In genomic region chrX:955873-956272, dm6 we compare ENCODE assay signal across 1 fruit fly cellular context.
TF ChIP-seq lines count a peak whose summit lies in the region.

No protein-coding gene starts in this region.

TF ChIP-seq in whole organism, embryonic, 481 proteins besides CTCF, POLR2A, EP300 and RAD21 (continued from another document and continues in another):
- TF ChIP-seq Xrp1 (GFP tag; IDR thresholded peaks at IDR 0.05; lab: Robert Waterston, UW) (peak; percentile 54; the same call in 1 of the 2 replicates), CG2889 (GFP tag; IDR thresholded peaks at IDR 0.05; lab: Robert Waterston, UW) (no peak), lilli (GFP tag; optimal IDR thresholded peaks at IDR 0.05; lab: Kevin White, UChicago) (peak; percentile 62), CG11085 (GFP tag; IDR thresholded peaks at IDR 0.05; lab: Robert Waterston, UW) (peak; percentile 31; the same call in 1 of the 2 replicates), nerfin-2 (GFP tag; IDR thresholded peaks at IDR 0.05; lab: Robert Waterston, UW; ENCODE audit: partially characterized antibody) (no peak), Gug (GFP tag; IDR thresholded peaks at IDR 0.05; lab: Robert Waterston, UW) (peak; percentile 54; the same call in 2 of the 4 replicates), ewg (GFP tag; optimal IDR thresholded peaks at IDR 0.05; lab: Kevin White, UChicago) (peak; percentile 37), ranshi (GFP tag; IDR thresholded peaks at IDR 0.05; lab: Robert Waterston, UW) (peak; percentile 59), HmgZ (tag; optimal IDR thresholded peaks at IDR 0.05; lab: Kevin White, UChicago) (peak; percentile 8), CG11695 (GFP tag; IDR thresholded peaks at IDR 0.05; lab: Robert Waterston, UW) (no peak), CG15479 (GFP tag; optimal IDR thresholded peaks at IDR 0.05; lab: Kevin White, UChicago) (no peak), zen2 (GFP tag; IDR thresholded peaks at IDR 0.05; lab: Robert Waterston, UW; ENCODE audit: partially characterized antibody) (no peak), sug (tag; optimal IDR thresholded peaks at IDR 0.05; lab: Kevin White, UChicago) (no peak), CG6689 (GFP tag; IDR thresholded peaks at IDR 0.05; lab: Robert Waterston, UW) (peak; percentile 58), Hsf (GFP tag; optimal IDR thresholded peaks at IDR 0.05; lab: Kevin White, UChicago) (peak; percentile 60), hkb (optimal IDR thresholded peaks at IDR 0.05; lab: Kevin White, UChicago) (no peak), hkb (GFP tag; IDR thresholded peaks at IDR 0.05; lab: Robert Waterston, UW) (peak; percentile 67), CG18619 (GFP tag; optimal IDR thresholded peaks at IDR 0.05; lab: Kevin White, UChicago) (peak; percentile 47), mam (GFP tag; optimal IDR thresholded peaks at IDR 0.05; lab: Kevin White, UChicago) (peak; percentile 56), CG12155 (GFP tag; optimal IDR thresholded peaks at IDR 0.05; lab: Kevin White, UChicago) (no peak), CHES-1-like (GFP tag; optimal IDR thresholded peaks at IDR 0.05; lab: Kevin White, UChicago) (peak; percentile 57), CG12299 (tag; optimal IDR thresholded peaks at IDR 0.05; lab: Kevin White, UChicago) (peak; percentile 8), CG15514 (GFP tag; optimal IDR thresholded peaks at IDR 0.05; lab: Kevin White, UChicago) (peak; percentile 41), CG9727 (GFP tag; optimal IDR thresholded peaks at IDR 0.05; lab: Kevin White, UChicago) (peak; percentile 11), CG1792 (GFP tag; optimal IDR thresholded peaks at IDR 0.05; lab: Kevin White, UChicago) (peak; percentile 39), fd96Cb (tag; optimal IDR thresholded peaks at IDR 0.05; lab: Kevin White, UChicago) (peak; percentile 61), CG34422 (GFP tag; IDR thresholded peaks at IDR 0.05; lab: Robert Waterston, UW) (peak; percentile 61; the same call in 2 of the 3 replicates), tgo (GFP tag; IDR thresholded peaks at IDR 0.05; lab: Robert Waterston, UW) (peak; percentile 55; the same call in 2 of the 3 replicates), chn (GFP tag; optimal IDR thresholded peaks at IDR 0.05; lab: Kevin White, UChicago) (peak; percentile 36), Dek (tag; optimal IDR thresholded peaks at IDR 0.05; lab: Kevin White, UChicago) (peak; percentile 46), CoRest (tag; optimal IDR thresholded peaks at IDR 0.05; lab: Kevin White, UChicago) (peak; percentile 62), CG2120 (GFP tag; optimal IDR thresholded peaks at IDR 0.05; lab: Kevin White, UChicago) (peak; percentile 68), BtbVII (GFP tag; optimal IDR thresholded peaks at IDR 0.05; lab: Kevin White, UChicago) (peak; percentile 41), CG4404 (GFP tag; IDR thresholded peaks at IDR 0.05; lab: Robert Waterston, UW) (peak; percentile 23; the same call in 1 of the 2 replicates), odd (GFP tag; optimal IDR thresholded peaks at IDR 0.05; lab: Kevin White, UChicago) (peak; percentile 6), tx (GFP tag; optimal IDR thresholded peaks at IDR 0.05; lab: Kevin White, UChicago) (peak; percentile 37), Rx (GFP tag; IDR thresholded peaks at IDR 0.05; lab: Robert Waterston, UW) (0 out of 2 replicates have a peak, but pooled peaks have one; percentile 36), Hmr (GFP tag; optimal IDR thresholded peaks at IDR 0.05; lab: Kevin White, UChicago) (peak; percentile 65), Sin3A (optimal IDR thresholded peaks at IDR 0.05; lab: Kevin White, UChicago) (no peak), ac (GFP tag; optimal IDR thresholded peaks at IDR 0.05; lab: Kevin White, UChicago) (no peak), hbn (GFP tag; IDR thresholded peaks at IDR 0.05; lab: Robert Waterston, UW; ENCODE audit: partially characterized antibody) (no peak), CG14014 (GFP tag; IDR thresholded peaks at IDR 0.05; lab: Robert Waterston, UW) (peak; percentile 59), CG14667 (GFP tag; IDR thresholded peaks at IDR 0.05; lab: Robert Waterston, UW) (0 out of 2 replicates have a peak, but pooled peaks have one; percentile 48), tup (GFP tag; optimal IDR thresholded peaks at IDR 0.05; lab: Kevin White, UChicago) (peak; percentile 15), CG10431 (GFP tag; optimal IDR thresholded peaks at IDR 0.05; lab: Kevin White, UChicago) (no peak), pum (GFP tag; optimal IDR thresholded peaks at IDR 0.05; lab: Kevin White, UChicago) (peak; percentile 51), nau (GFP tag; optimal IDR thresholded peaks at IDR 0.05; lab: Kevin White, UChicago) (peak; percentile 18), Nf-YB (GFP tag; optimal IDR thresholded peaks at IDR 0.05; lab: Kevin White, UChicago) (peak; percentile 17), ems (GFP tag; optimal IDR thresholded peaks at IDR 0.05; lab: Kevin White, UChicago) (peak; percentile 12), cwo (GFP tag; optimal IDR thresholded peaks at IDR 0.05; lab: Kevin White, UChicago) (peak; percentile 32), seq (GFP tag; IDR thresholded peaks at IDR 0.05; lab: Robert Waterston, UW) (peak; percentile 57), CG3281 (GFP tag; optimal IDR thresholded peaks at IDR 0.05; lab: Kevin White, UChicago) (peak; percentile 40), Doc3 (GFP tag; IDR thresholded peaks at IDR 0.05; lab: Robert Waterston, UW; ENCODE audit: partially characterized antibody) (no peak), CG8924 (tag; optimal IDR thresholded peaks at IDR 0.05; lab: Kevin White, UChicago) (peak; percentile 47), prd (optimal IDR thresholded peaks at IDR 0.05; lab: Kevin White, UChicago) (no peak), prd (GFP tag; IDR thresholded peaks at IDR 0.05; lab: Robert Waterston, UW) (peak; percentile 74), HmgD (GFP tag; optimal IDR thresholded peaks at IDR 0.05; lab: Kevin White, UChicago) (peak; percentile 17), CG4617 (GFP tag; optimal IDR thresholded peaks at IDR 0.05; lab: Kevin White, UChicago; ENCODE audit: borderline replicate concordance) (no peak), CG4820 (GFP tag; optimal IDR thresholded peaks at IDR 0.05; lab: Kevin White, UChicago) (peak; percentile 39), ftz-f1 (GFP tag; optimal IDR thresholded peaks at IDR 0.05; lab: Kevin White, UChicago) (no peak), ara (GFP tag; IDR thresholded peaks at IDR 0.05; lab: Robert Waterston, UW) (peak; percentile 48; the same call in 1 of the 2 replicates), crc (GFP tag; optimal IDR thresholded peaks at IDR 0.05; lab: Kevin White, UChicago) (peak; percentile 48), CG7786 (GFP tag; optimal IDR thresholded peaks at IDR 0.05; lab: Kevin White, UChicago) (peak; percentile 45), insv (GFP tag; optimal IDR thresholded peaks at IDR 0.05; lab: Kevin White, UChicago) (no peak), CG15011 (GFP tag; optimal IDR thresholded peaks at IDR 0.05; lab: Kevin White, UChicago) (no peak), Oli (tag; optimal IDR thresholded peaks at IDR 0.05; lab: Kevin White, UChicago) (peak; percentile 66), Dip3 (GFP tag; optimal IDR thresholded peaks at IDR 0.05; lab: Kevin White, UChicago) (peak; percentile 28), jing (GFP tag; optimal IDR thresholded peaks at IDR 0.05; lab: Kevin White, UChicago) (peak; percentile 19), D (optimal IDR thresholded peaks at IDR 0.05; lab: Kevin White, UChicago) (no peak), D (GFP tag; optimal IDR thresholded peaks at IDR 0.05; lab: Kevin White, UChicago) (peak; percentile 43), chinmo (GFP tag; IDR thresholded peaks at IDR 0.05; lab: Robert Waterston, UW; ENCODE audit: partially characterized antibody) (no peak), CG4707 (GFP tag; optimal IDR thresholded peaks at IDR 0.05; lab: Kevin White, UChicago) (peak; percentile 28), CG7556 (GFP tag; optimal IDR thresholded peaks at IDR 0.05; lab: Kevin White, UChicago) (peak; percentile 52), CG10267 (tag; optimal IDR thresholded peaks at IDR 0.05; lab: Kevin White, UChicago) (peak; percentile 16), Eip74EF (GFP tag; optimal IDR thresholded peaks at IDR 0.05; lab: Kevin White, UChicago) (no peak), stc (GFP tag; IDR thresholded peaks at IDR 0.05; lab: Robert Waterston, UW) (peak; percentile 65; the same call in 1 of the 2 replicates), Dref (GFP tag; IDR thresholded peaks at IDR 0.05; lab: Robert Waterston, UW) (no peak), gsb (GFP tag; IDR thresholded peaks at IDR 0.05; lab: Robert Waterston, UW) (no peak), CG9215 (GFP tag; IDR thresholded peaks at IDR 0.05; lab: Robert Waterston, UW) (peak; percentile 61), CG6254 (GFP tag; optimal IDR thresholded peaks at IDR 0.05; lab: Kevin White, UChicago) (no peak), HHEX (GFP tag; optimal IDR thresholded peaks at IDR 0.05; lab: Kevin White, UChicago) (peak; percentile 53), tll (GFP tag; optimal IDR thresholded peaks at IDR 0.05; lab: Kevin White, UChicago) (no peak), Nf-YC (tag; optimal IDR thresholded peaks at IDR 0.05; lab: Kevin White, UChicago) (no peak), unpg (GFP tag; optimal IDR thresholded peaks at IDR 0.05; lab: Kevin White, UChicago) (peak; percentile 61), ci (GFP tag; IDR thresholded peaks at IDR 0.05; lab: Robert Waterston, UW) (peak; percentile 78; the same call in 2 of the 3 replicates), CG9932 (GFP tag; IDR thresholded peaks at IDR 0.05; lab: Robert Waterston, UW) (peak; percentile 55), Lpt (GFP tag; optimal IDR thresholded peaks at IDR 0.05; lab: Kevin White, UChicago) (no peak), wdn (GFP tag; IDR thresholded peaks at IDR 0.05; lab: Robert Waterston, UW) (0 out of 2 replicates have a peak, but pooled peaks have one; percentile 34), shn (GFP tag; optimal IDR thresholded peaks at IDR 0.05; lab: Kevin White, UChicago) (peak; percentile 22), CG17328 (GFP tag; IDR thresholded peaks at IDR 0.05; lab: Robert Waterston, UW) (peak; percentile 56), ssp (GFP tag; IDR thresholded peaks at IDR 0.05; lab: Robert Waterston, UW) (peak; percentile 34; the same call in 1 of the 2 replicates), CG11560 (tag; IDR thresholded peaks at IDR 0.05; lab: Robert Waterston, UW) (0 out of 3 replicates have a peak, but pooled peaks have one; percentile 46), CG3847 (GFP tag; IDR thresholded peaks at IDR 0.05; lab: Robert Waterston, UW) (peak; percentile 48; the same call in 1 of the 2 replicates), Antp (GFP tag; optimal IDR thresholded peaks at IDR 0.05; lab: Kevin White, UChicago) (peak; percentile 69), Neu2 (GFP tag; optimal IDR thresholded peaks at IDR 0.05; lab: Kevin White, UChicago; ENCODE audit: borderline replicate concordance) (no peak), Usf (GFP tag; optimal IDR thresholded peaks at IDR 0.05; lab: Kevin White, UChicago) (no peak), onecut (GFP tag; IDR thresholded peaks at IDR 0.05; lab: Robert Waterston, UW) (peak; percentile 45), sna (GFP tag; IDR thresholded peaks at IDR 0.05; lab: Robert Waterston, UW; ENCODE audit: partially characterized antibody) (no peak), CG32532 (GFP tag; IDR thresholded peaks at IDR 0.05; lab: Robert Waterston, UW) (peak; percentile 65), Blimp-1 (GFP tag; optimal IDR thresholded peaks at IDR 0.05; lab: Kevin White, UChicago) (peak; percentile 57), Med (GFP tag; lab: Kevin White, UChicago) (peak; percentile 93), CG6854 (GFP tag; optimal IDR thresholded peaks at IDR 0.05; lab: Kevin White, UChicago) (peak; percentile 46), CG17829 (tag; optimal IDR thresholded peaks at IDR 0.05; lab: Kevin White, UChicago) (peak; percentile 23), ind (GFP tag; optimal IDR thresholded peaks at IDR 0.05; lab: Kevin White, UChicago) (peak; percentile 66), danr (GFP tag; IDR thresholded peaks at IDR 0.05; lab: Robert Waterston, UW) (0 out of 2 replicates have a peak, but pooled peaks have one; percentile 31), CG14860 (GFP tag; IDR thresholded peaks at IDR 0.05; lab: Robert Waterston, UW; ENCODE audit: partially characterized antibody) (no peak), CG31441 (GFP tag; IDR thresholded peaks at IDR 0.05; lab: Robert Waterston, UW) (peak; percentile 57), CG17361 (GFP tag; IDR thresholded peaks at IDR 0.05; lab: Robert Waterston, UW) (peak; percentile 53; the same call in 1 of the 3 replicates), CG5180 (GFP tag; optimal IDR thresholded peaks at IDR 0.05; lab: Kevin White, UChicago) (peak; percentile 15), Ada2b (GFP tag; IDR thresholded peaks at IDR 0.05; lab: Robert Waterston, UW) (peak; percentile 59; the same call in 1 of the 2 replicates), CG10274 (GFP tag; optimal IDR thresholded peaks at IDR 0.05; lab: Kevin White, UChicago) (no peak), CG42726 (GFP tag; IDR thresholded peaks at IDR 0.05; lab: Robert Waterston, UW; ENCODE audit: partially characterized antibody) (no peak), ERR (GFP tag; optimal IDR thresholded peaks at IDR 0.05; lab: Kevin White, UChicago) (no peak), stwl (tag; optimal IDR thresholded peaks at IDR 0.05; lab: Kevin White, UChicago) (no peak), CG8388 (GFP tag; optimal IDR thresholded peaks at IDR 0.05; lab: Kevin White, UChicago) (peak; percentile 41), CG3995 (GFP tag; optimal IDR thresholded peaks at IDR 0.05; lab: Kevin White, UChicago) (no peak), slou (GFP tag; optimal IDR thresholded peaks at IDR 0.05; lab: Kevin White, UChicago) (no peak), Ets97D (GFP tag; optimal IDR thresholded peaks at IDR 0.05; lab: Kevin White, UChicago) (no peak), lmd (GFP tag; IDR thresholded peaks at IDR 0.05; lab: Robert Waterston, UW) (peak; percentile 73), org-1 (GFP tag; optimal IDR thresholded peaks at IDR 0.05; lab: Kevin White, UChicago) (peak; percentile 41), CG1529 (GFP tag; optimal IDR thresholded peaks at IDR 0.05; lab: Kevin White, UChicago) (peak; percentile 2), CG33213 (GFP tag; optimal IDR thresholded peaks at IDR 0.05; lab: Kevin White, UChicago) (peak; percentile 16), Six4 (GFP tag; optimal IDR thresholded peaks at IDR 0.05; lab: Kevin White, UChicago) (peak; percentile 39), ase (GFP tag; IDR thresholded peaks at IDR 0.05; lab: Robert Waterston, UW) (peak; percentile 46; the same call in 1 of the 3 replicates), CG9609 (GFP tag; optimal IDR thresholded peaks at IDR 0.05; lab: Kevin White, UChicago) (peak; percentile 34), tin (GFP tag; optimal IDR thresholded peaks at IDR 0.05; lab: Kevin White, UChicago) (peak; percentile 52), CG10366 (GFP tag; IDR thresholded peaks at IDR 0.05; lab: Robert Waterston, UW) (peak; percentile 50; the same call in 1 of the 2 replicates), phol (tag; optimal IDR thresholded peaks at IDR 0.05; lab: Kevin White, UChicago) (peak; percentile 62)
